Worm (Caenorhabditis elegans): ENCODE data around the gene cup-14.
A peak's percentile ranks its signal among the peaks of the same experiment; 100 is the strongest.

cup-14 gene

ce11 chrII:13902014-13902413 lies 30.0 kb upstream of the cup-14 start, which contains the start of gene W02B8.1:
Gene W02B8.1, minus strand, starts transcription at chrII:13902114.
- no peak for TF ChIP-seq xbp-1 (tag; optimal IDR thresholded peaks at IDR 0.05)
- no peak for TF ChIP-seq fkh-4 (tag; optimal IDR thresholded peaks at IDR 0.05; ENCODE audit: borderline replicate concordance)
- TF ChIP-seq sup-37 (GFP tag; optimal IDR thresholded peaks at IDR 0.05): no peak
- no peak for TF ChIP-seq alr-1 (tag; optimal IDR thresholded peaks at IDR 0.05; ENCODE audit: borderline replicate concordance)
- TF ChIP-seq nhr-237 (tag; optimal IDR thresholded peaks at IDR 0.05): no peak
- no peak for TF ChIP-seq hlh-4 (tag; optimal IDR thresholded peaks at IDR 0.05)
- no peak for TF ChIP-seq C16A3.4 (tag; optimal IDR thresholded peaks at IDR 0.05)
- TF ChIP-seq nhr-11 (tag; optimal IDR thresholded peaks at IDR 0.05): no peak
- TF ChIP-seq snpc-4 (tag; optimal IDR thresholded peaks at IDR 0.05): no peak
- TF ChIP-seq mdl-1 (tag; optimal IDR thresholded peaks at IDR 0.05): no peak
- no peak for TF ChIP-seq nhr-19 (GFP tag; conservative IDR thresholded peaks at IDR 0.05)
- no peak for TF ChIP-seq fkh-10 (GFP tag; optimal IDR thresholded peaks at IDR 0.05)
- no peak for TF ChIP-seq nhr-12 (tag; optimal IDR thresholded peaks at IDR 0.05)
- TF ChIP-seq elt-3 (tag; optimal IDR thresholded peaks at IDR 0.05): no peak
- no peak for TF ChIP-seq unc-98 (GFP tag; IDR thresholded peaks at IDR 0.05)
- TF ChIP-seq nhr-84 (tag; optimal IDR thresholded peaks at IDR 0.05): no peak
- TF ChIP-seq lin-39 (tag; optimal IDR thresholded peaks at IDR 0.05): no peak
- TF ChIP-seq mep-1 (tag; optimal IDR thresholded peaks at IDR 0.05): no peak
- TF ChIP-seq snu-23 (GFP tag; optimal IDR thresholded peaks at IDR 0.05): no peak

- TF ChIP-seq egl-27 (tag; optimal IDR thresholded peaks at IDR 0.05) (no peak), jun-1 (tag; optimal IDR thresholded peaks at IDR 0.05) (no peak), lin-14 (GFP tag; optimal IDR thresholded peaks at IDR 0.05) (no peak), nhr-85 (tag) (no peak), ceh-63 (GFP tag; optimal IDR thresholded peaks at IDR 0.05) (no peak), C16A3.4 (tag; optimal IDR thresholded peaks at IDR 0.05) (no peak), Y116A8C.19 (tag; optimal IDR thresholded peaks at IDR 0.05; ENCODE audit: borderline replicate concordance) (no peak), mef-2 (tag; optimal IDR thresholded peaks at IDR 0.05) (no peak), pag-3 (tag; optimal IDR thresholded peaks at IDR 0.05; ENCODE audit: borderline replicate concordance, insufficient read depth) (no peak), nhr-19 (GFP tag; conservative IDR thresholded peaks at IDR 0.05) (no peak), mab-9 (GFP tag; IDR thresholded peaks at IDR 0.05) (no peak), elt-2 (tag; optimal IDR thresholded peaks at IDR 0.05) (no peak), ceh-88 (GFP tag; IDR thresholded peaks at IDR 0.05) (no peak), lin-35 (GFP tag; optimal IDR thresholded peaks at IDR 0.05) (no peak), fkh-4 (tag; optimal IDR thresholded peaks at IDR 0.05; ENCODE audit: borderline replicate concordance) (no peak), unc-86 (tag; optimal IDR thresholded peaks at IDR 0.05) (no peak)
Observed at ce11 chrII:13899777-13900176, 27.7 kb upstream of the cup-14 start.

- TF ChIP-seq ceh-8 (GFP tag; optimal IDR thresholded peaks at IDR 0.05) (peak; percentile 40), skn-1 (tag; optimal IDR thresholded peaks at IDR 0.05) (no peak), hpl-2 (GFP tag; optimal IDR thresholded peaks at IDR 0.05) (no peak), egl-13 (tag; optimal IDR thresholded peaks at IDR 0.05) (no peak)
Observed at ce11 chrII:13896279-13896774, 24.3 kb upstream of the cup-14 start.

ce11 chrII:13888278-13888677 lies 16.2 kb upstream of the cup-14 start, which contains the start of gene mcd-1:
Gene mcd-1, plus strand, starts transcription at chrII:13888544.
- TF ChIP-seq elt-3 (tag; optimal IDR thresholded peaks at IDR 0.05) (peak in 1 of 6 experiments; percentile 6), Y116A8C.19 (tag; optimal IDR thresholded peaks at IDR 0.05; ENCODE audit: borderline replicate concordance) (no peak), dsc-1 (tag; optimal IDR thresholded peaks at IDR 0.05) (no peak), irx-1 (tag; optimal IDR thresholded peaks at IDR 0.05) (no peak), C04F5.9 (tag; optimal IDR thresholded peaks at IDR 0.05) (no peak), nhr-19 (GFP tag; conservative IDR thresholded peaks at IDR 0.05) (peak; percentile 17; the same call in 1 of the 2 replicates), nhr-12 (tag; optimal IDR thresholded peaks at IDR 0.05) (no peak), ces-1 (GFP tag; optimal IDR thresholded peaks at IDR 0.05) (no peak), nhr-47 (tag; optimal IDR thresholded peaks at IDR 0.05) (peak; percentile 65), zag-1 (tag; optimal IDR thresholded peaks at IDR 0.05) (no peak), nhr-85 (tag) (peak; percentile 69), nhr-20 (tag; optimal IDR thresholded peaks at IDR 0.05) (peak; percentile 48), ztf-11 (tag; optimal IDR thresholded peaks at IDR 0.05) (no peak), nhr-28 (tag; optimal IDR thresholded peaks at IDR 0.05) (no peak), xbp-1 (tag; optimal IDR thresholded peaks at IDR 0.05) (peak; percentile 47), nhr-84 (tag; optimal IDR thresholded peaks at IDR 0.05) (no peak), lsy-2 (tag; optimal IDR thresholded peaks at IDR 0.05) (peak; percentile 64 to 90), elt-2 (tag; optimal IDR thresholded peaks at IDR 0.05) (no peak), nhr-237 (tag; optimal IDR thresholded peaks at IDR 0.05) (no peak), mdl-1 (tag; optimal IDR thresholded peaks at IDR 0.05) (peak in 1 of 2 experiments; percentile 38), nhr-77 (tag; optimal IDR thresholded peaks at IDR 0.05) (peak; percentile 87)
